Worm (Caenorhabditis elegans): ENCODE data around the gene Y82E9BL.5.

ce11 chrIII:1326490-1326889, 20.9 kb downstream of the Y82E9BL.5 start, which contains the start of gene Y82E9BL.18:
- no peak for TF ChIP-seq nhr-237 (tag; optimal IDR thresholded peaks at IDR 0.05)
- TF ChIP-seq ama-1 (optimal IDR thresholded peaks at IDR 0.05), result no peak

Data from whole organism, L3 larva.